Fruit fly (Drosophila melanogaster) Kc167 (cell line): ENCODE measurements around the gene CG15923.

Experiments
- Myc ChIP-seq: fragments of >200 bp; optimal IDR thresholded peaks from 2 replicates; lab custom pipeline; 2017; ENCODE audit warnings: missing external identifiers
- Sin3A ChIP-seq: fragments of >200 bp; optimal IDR thresholded peaks from 2 replicates; lab custom pipeline; 2018; ENCODE audit warnings: missing external identifiers
- h ChIP-seq: fragments of >200 bp; optimal IDR thresholded peaks from 3 replicates; lab custom pipeline; 2018; ENCODE audit warnings: missing external identifiers
- insv ChIP-seq: fragments of >200 bp; optimal IDR thresholded peaks from 3 replicates; lab custom pipeline; 2018; ENCODE audit warnings: missing external identifiers
- psq ChIP-seq: fragments of >200 bp; optimal IDR thresholded peaks from 2 replicates; lab custom pipeline; 2017; ENCODE audit warnings: missing external identifiers
- ttk ChIP-seq: sonication (Bioruptor generic); optimal IDR thresholded peaks from 2 replicates; lab custom pipeline; 2017; ENCODE audit warnings: missing external identifiers

Gene CG15923

DNA sequence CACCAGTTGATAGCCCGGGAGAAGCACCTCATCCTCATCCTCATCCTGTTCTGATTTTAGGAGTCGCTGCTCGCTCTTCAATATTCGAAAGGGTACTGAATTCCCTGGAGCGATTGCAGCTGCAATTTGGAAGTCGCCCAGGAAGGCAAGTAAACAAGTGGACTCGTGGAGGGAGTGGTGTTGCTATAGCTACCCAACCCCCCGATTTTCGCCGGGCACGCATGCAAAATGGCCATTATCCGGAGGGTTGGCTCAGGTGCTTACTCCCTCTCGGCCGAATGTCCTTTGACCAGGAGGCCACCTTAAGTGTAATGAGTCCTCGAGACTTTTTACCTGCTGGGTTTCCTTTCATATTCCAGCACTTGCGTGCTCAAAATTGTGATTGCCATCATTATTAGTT is at the start of gene CG15923:
CG15923 (minus strand) TSS at position 101 of the 400 bp plus-strand sequence.
- TF ChIP-seq Sin3A (lab: Kevin White, UChicago) (no peak), Myc (lab: Kevin White, UChicago) (no peak), h (no peak), insv (no peak), psq (no peak), ttk (lab: Kevin White, UChicago) (no peak)

DNA sequence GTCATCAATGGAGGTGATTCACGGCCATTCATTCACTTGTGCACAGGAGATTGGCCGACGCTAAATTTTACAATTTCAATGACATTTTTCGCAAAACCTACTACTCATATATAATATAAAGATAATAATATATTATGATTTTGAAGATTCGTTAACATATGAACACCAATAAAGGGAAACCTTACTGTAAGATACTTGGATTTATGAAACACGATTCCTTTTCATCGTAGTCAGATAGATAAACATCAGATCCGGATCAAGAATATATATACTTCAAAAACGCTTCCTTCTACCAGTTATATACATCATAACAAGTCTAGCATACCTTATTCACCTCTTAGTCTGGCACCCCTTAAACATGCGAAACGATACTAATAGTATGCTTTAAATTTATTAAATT is 43.1 kb upstream of the CG15923 start, which contains the start of gene Nep4:
Nep4 (minus strand) TSS at position 101 of the 400 bp plus-strand sequence.
- TF ChIP-seq ttk (lab: Kevin White, UChicago) (no peak), insv (no peak), Myc (lab: Kevin White, UChicago) (no peak), h (no peak), psq (no peak), Sin3A (lab: Kevin White, UChicago) (no peak)

DNA sequence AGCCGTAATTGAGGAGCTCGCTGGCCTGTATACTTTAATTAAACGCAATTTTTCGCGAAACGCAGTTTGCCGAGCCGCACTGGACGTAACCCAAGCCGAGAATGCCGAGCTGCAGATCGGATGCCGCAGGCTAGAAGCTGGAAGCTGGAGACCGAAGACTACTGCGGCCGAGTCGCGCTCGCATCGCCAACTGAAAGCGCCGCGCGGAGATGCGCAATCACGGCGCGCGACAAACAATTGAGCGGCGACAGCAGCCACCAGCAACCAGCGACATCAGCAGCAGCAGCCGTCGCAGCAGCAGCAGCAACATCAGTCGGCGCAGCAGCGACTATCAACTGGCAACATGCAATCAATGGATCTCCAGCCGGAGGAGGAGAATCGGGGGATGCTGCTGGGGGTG is 39.9 kb upstream of the CG15923 start:
- TF ChIP-seq ttk (lab: Kevin White, UChicago): no peak
- TF ChIP-seq psq: no peak
- no peak for TF ChIP-seq Myc (lab: Kevin White, UChicago)
- TF ChIP-seq insv: no peak
- no peak for TF ChIP-seq Sin3A (lab: Kevin White, UChicago)
- TF ChIP-seq h: no peak

DNA sequence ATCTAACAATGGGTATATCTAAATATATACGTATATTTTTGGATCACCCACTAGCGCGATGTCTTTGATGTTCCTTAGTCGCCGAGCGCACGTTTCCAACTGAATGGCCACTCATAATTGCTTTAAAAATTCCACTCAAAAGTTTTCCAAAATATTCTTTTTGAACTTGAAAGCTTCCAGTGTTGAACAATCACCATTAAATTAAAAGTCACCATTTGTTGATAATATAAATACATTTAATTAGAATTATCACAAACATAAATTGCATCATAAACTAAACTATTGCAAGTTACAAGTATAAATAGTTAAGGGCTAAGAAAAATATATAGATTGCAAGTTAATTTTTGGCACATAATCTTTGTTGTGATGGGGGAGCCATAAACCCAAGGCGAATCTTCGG is 35.6 kb upstream of the CG15923 start, which contains the start of gene GluRIID:
GluRIID (minus strand) TSS at position 101 of the 400 bp plus-strand sequence.
- TF ChIP-seq insv (no peak), Myc (lab: Kevin White, UChicago) (no peak), h (no peak), psq (no peak), ttk (lab: Kevin White, UChicago) (no peak), Sin3A (lab: Kevin White, UChicago) (no peak)

DNA sequence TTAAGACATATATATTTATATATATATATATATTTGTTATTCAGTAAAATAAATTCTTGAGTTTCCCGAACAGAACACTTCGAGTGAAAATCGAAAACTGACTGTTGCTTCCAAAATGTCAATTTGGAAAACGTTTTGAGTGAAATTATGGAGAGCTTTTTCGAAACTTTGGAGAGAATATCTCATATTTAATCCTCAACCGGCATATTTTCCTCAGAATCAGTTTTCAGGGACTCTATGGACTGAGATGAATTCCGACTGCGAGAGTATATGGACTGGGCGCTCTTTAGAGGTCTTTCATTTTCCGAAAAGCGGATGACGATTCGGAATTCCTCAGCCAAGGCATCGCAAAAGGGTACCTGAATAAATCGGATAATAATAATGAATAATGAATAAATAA is 31.9 kb upstream of the CG15923 start, which contains the start of gene GluRIIE:
GluRIIE (minus strand) TSS at position 101 of the 400 bp plus-strand sequence.
- TF ChIP-seq Sin3A (lab: Kevin White, UChicago) (no peak), ttk (lab: Kevin White, UChicago) (no peak), h (no peak), Myc (lab: Kevin White, UChicago) (no peak), psq (no peak), insv (no peak)

DNA sequence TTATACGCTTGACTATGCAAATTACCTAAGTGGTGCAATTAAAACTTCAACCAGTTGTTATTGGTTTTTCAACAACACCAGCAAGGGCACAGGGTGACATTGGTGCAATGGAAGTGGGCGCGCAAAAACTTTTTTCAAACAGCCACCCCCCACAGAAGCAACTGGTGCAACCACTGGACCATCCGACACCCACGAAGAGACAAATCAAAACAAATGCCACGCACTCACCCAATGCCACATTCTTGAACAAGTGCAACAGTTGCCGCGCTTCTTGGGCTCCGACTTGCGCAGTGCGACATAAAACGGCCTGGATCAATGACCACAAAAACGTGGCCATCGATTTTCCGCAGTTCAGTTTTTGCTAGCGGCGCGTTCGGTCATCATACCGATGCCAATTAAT is 19.0 kb upstream of the CG15923 start:
- TF ChIP-seq Sin3A (lab: Kevin White, UChicago): no peak
- TF ChIP-seq ttk (lab: Kevin White, UChicago): no peak
- TF ChIP-seq psq: no peak
- TF ChIP-seq Myc (lab: Kevin White, UChicago): no peak
- no peak for TF ChIP-seq insv
- no peak for TF ChIP-seq h

DNA sequence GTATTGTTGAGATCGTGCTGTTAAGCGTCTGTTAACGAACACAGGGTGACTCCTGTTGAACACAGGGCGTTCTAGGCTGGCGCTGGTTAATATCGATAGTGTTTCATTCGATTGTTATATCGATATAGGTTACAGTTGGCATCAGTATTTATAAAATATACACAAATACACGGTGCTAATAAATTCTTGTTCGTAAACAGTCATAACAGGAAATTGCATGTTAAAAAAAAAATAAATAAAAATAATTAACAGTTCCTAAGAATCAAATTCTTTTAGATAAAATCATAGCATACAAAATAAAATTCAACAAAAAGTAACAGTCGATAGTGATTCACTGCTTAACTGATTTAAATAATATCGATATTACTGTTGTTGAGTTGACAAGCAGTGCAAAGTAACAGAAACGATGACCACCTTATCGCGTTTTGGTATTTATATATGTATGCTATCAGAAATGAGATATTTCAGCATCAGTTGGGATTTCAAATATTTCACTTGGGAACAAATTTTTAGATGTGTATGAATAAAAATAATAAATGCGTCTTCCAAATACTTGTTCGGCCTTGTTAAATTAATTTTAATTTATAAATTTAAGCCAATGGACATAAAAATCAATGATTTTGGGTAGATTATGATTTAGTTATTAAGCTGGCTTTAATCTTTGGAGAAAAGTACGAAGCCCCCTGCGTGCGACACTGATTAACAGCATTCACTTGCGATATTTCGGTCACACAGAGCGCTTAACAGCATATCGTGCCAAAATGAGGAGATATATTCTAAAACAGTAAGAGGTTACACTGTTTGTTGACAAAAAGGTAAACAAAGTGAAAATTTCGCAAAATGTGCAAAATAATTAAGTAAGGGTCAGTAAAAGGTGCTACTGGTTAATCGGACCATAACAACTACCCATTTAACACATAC is 18.2 kb upstream of the CG15923 start, which contains the start of the genes Pi3K92E and Lrrk:
Pi3K92E (minus strand) TSS at position 59 of the 921 bp plus-strand sequence.
Lrrk (plus strand) TSS at position 807 of the 921 bp plus-strand sequence.
- TF ChIP-seq insv (no peak), h (no peak), ttk (lab: Kevin White, UChicago) (no peak), psq (no peak), Myc (lab: Kevin White, UChicago) (no peak), Sin3A (lab: Kevin White, UChicago) (no peak)

DNA sequence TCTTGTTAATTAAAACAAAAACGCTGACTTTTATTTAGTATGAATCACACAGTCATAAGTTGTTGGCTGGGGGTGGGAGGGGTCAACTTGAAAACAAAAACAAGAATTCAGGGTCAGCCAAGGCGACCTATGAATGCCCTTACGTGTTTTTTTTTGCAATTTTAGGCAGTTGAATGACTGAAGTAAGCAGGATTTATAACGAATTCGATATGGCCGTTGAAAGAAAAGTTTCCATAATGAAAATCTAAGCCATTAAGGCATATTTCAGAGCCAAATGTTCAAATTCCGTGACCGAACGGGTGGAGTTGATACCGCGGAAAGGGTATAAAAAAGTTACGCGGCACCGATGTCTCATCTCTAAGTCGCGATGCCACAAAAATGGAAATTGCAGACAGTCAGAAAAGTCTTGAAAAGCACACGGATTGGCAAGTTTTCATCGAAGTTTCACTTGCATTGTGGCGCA is 17.3 kb upstream of the CG15923 start:
- TF ChIP-seq ttk (lab: Kevin White, UChicago): no peak
- no peak for TF ChIP-seq Myc (lab: Kevin White, UChicago)
- TF ChIP-seq h: no peak

DNA sequence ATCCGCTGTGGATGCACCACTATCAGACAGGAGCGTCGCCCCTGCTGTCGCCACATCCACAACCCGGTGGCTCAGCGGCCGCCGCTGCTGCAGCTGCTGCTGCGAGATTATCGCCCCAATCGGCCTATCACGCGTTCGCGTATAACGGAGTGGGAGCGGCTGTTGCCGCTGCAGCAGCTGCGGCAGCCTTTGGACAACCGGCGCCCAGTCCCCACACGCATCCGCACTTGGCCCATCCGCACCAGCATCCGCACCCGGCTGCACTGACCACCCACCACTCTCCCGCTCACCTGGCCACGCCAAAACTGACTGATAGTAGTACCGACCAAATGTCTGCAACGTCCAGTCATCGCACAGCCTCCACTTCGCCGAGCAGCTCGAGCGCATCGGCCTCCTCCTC is 9.4 kb upstream of the CG15923 start:
- TF ChIP-seq Sin3A (lab: Kevin White, UChicago): no peak
- no peak for TF ChIP-seq psq
- TF ChIP-seq h: no peak
- TF ChIP-seq ttk (lab: Kevin White, UChicago): no peak

DNA sequence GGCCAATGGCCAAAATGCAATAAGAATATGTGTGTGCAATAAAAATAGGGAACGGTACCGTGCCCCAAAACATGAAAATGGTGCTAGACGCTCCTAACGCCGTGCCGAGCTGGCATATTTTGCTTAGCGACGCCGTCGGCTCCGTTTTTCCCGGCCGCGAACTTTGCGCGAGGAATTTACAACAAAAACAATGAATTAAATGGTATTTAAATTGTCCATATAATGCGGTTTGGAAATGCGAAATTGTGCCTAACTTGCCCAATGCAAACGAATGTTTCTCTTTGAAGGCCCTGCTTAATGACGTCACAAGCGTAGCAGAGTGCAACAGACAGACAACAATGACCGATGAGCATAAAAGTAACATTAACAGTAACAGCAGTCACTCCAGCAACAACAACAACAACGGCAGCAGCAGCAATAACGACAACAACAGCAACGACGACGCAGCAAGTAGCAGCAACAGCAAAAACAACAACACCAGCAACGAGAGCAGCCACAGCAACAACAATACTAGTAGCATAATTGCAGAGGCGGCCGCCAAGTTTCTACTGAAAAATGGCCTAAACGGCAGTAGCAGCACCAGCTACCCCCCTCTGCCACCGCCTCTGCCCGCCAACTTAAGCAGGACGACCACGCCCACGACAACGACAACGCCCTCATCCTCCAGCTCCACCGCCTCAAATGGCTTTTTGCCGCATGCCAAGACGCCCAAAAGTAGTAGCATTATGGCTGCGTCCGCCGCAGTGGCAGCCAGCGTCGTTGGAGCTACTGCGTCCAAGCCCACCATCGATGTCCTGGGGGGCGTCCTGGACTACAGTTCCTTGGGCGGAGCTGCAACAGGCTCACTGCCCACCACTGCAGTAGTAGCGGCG is 5.8 kb upstream of the CG15923 start:
- no peak for TF ChIP-seq h
- TF ChIP-seq psq: no peak
- no peak for TF ChIP-seq ttk (lab: Kevin White, UChicago)
- no peak for TF ChIP-seq Sin3A (lab: Kevin White, UChicago)
- no peak for TF ChIP-seq Myc (lab: Kevin White, UChicago)
- no peak for TF ChIP-seq insv

DNA sequence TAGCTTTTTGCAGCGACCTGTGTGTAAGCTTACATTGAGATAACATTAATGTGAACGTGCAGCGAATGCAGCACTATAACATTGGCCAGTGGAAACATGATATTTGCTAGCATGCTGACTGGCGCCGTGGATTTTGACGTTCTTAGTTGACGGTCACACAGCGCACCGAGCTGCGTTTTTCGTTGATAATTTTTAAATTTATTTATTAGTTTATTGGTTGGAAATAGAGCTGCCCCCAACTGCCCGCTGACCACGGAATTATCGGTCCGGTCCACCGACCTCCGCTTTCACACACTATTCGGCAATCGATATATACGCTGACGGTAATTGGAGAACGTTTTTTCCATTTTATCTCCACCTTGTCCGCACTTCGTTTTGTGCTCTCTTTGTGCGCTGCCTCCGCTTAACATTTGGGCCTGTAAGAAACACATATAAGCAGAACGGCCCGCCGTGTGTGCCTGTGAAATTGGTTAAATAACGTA is 5.1 kb upstream of the CG15923 start, which contains the start of gene H:
H (plus strand) TSS at position 134 of the 482 bp plus-strand sequence.
- TF ChIP-seq psq (no peak), Sin3A (lab: Kevin White, UChicago) (no peak), Myc (lab: Kevin White, UChicago) (no peak), insv (no peak), h (no peak), ttk (lab: Kevin White, UChicago) (no peak)

DNA sequence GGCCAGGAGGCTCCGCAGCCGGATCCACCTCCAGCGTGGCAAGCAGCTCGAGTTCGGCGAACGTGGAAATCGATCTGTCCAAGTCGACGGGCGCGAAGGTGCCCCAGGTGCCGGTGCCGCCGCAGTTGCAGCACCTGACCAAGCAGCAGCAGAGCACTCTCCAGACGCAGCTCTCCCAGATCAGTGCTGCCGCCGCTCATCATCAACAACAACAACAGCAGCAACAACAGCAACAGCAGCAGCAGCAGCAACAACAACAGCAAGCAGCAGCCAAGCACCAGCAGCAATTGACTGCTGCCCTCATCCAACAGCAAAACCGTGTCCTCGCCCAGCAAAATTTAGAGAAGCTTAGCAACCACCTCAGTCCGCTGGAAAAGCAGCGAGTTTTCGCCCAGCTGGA is 2.2 kb upstream of the CG15923 start:
- TF ChIP-seq psq: no peak
- TF ChIP-seq ttk (lab: Kevin White, UChicago): no peak
